Worm (Caenorhabditis elegans) whole organism, early embryonic: ENCODE data around the gene gid-7.

Experiments
- B0310.2 ChIP-seq: sonication (generic microtip); optimal IDR thresholded peaks from 2 replicates; lab custom pipeline; 2016; ENCODE audit warnings: mild to moderate bottlenecking, missing genetic modification characterization, missing compliant biosample characterization
- F13C5.2 ChIP-seq: sonication (generic microtip); optimal IDR thresholded peaks from 2 replicates; lab custom pipeline; 2017; ENCODE audit warnings: mild to moderate bottlenecking, missing genetic modification characterization, inconsistent platforms, missing compliant biosample characterization
- aly-1 ChIP-seq: sonication (generic microtip); optimal IDR thresholded peaks from 2 replicates; lab custom pipeline; 2016; ENCODE audit warnings: missing genetic modification characterization, missing compliant biosample characterization
- ama-1 ChIP-seq: fragments of 150-350 bp; optimal IDR thresholded peaks from 2 replicates; lab custom pipeline; 2014
- ceh-13 ChIP-seq: fragments of 200-800 bp; sonication (Bioruptor generic); optimal IDR thresholded peaks from 2 replicates; lab custom pipeline; 2018; ENCODE audit warnings: mild to moderate bottlenecking, missing genetic modification characterization, missing compliant biosample characterization
- ceh-36 ChIP-seq: sonication (generic microtip); optimal IDR thresholded peaks from 2 replicates; lab custom pipeline; 2016; ENCODE audit warnings: missing genetic modification characterization, inconsistent platforms, missing compliant biosample characterization
- flt-1 ChIP-seq: fragments of 200-800 bp; sonication (Bioruptor generic); IDR thresholded peaks from 2 replicates; pipeline ENCODE4 v1.3.6; 2022; ENCODE audit warnings: missing genetic modification characterization, missing compliant biosample characterization
- hnd-1 ChIP-seq: sonication (generic microtip); optimal IDR thresholded peaks from 2 replicates; lab custom pipeline; 2016; ENCODE audit warnings: missing genetic modification characterization, missing compliant biosample characterization
- pes-1 ChIP-seq: fragments of 200-800 bp; sonication (Bioruptor generic); IDR thresholded peaks from 2 replicates; pipeline ENCODE4 v1.3.6; 2022; ENCODE audit warnings: missing genetic modification reagents, missing genetic modification characterization, missing compliant biosample characterization
- scrt-1 ChIP-seq: fragments of 200-800 bp; sonication (Bioruptor generic); IDR thresholded peaks from 2 replicates; pipeline ENCODE4 v1.3.6; 2022; ENCODE audit warnings: missing genetic modification characterization, missing compliant biosample characterization
- sea-1 ChIP-seq: fragments of 200-800 bp; sonication (Bioruptor generic); conservative IDR thresholded peaks from 2 replicates; pipeline ENCODE4 v1.3.6; 2022; ENCODE audit warnings: missing genetic modification characterization, missing compliant biosample characterization
- tbx-11 ChIP-seq: fragments of 200-800 bp; sonication (Bioruptor generic); IDR thresholded peaks from 2 replicates; pipeline ENCODE4 v1.3.6; 2022; ENCODE audit warnings: missing genetic modification characterization, missing compliant biosample characterization

ce11 chrV:3714750-3715149 is 42.1 kb downstream of the gid-7 start:
- TF ChIP-seq ceh-36 (tag; lab: Kevin White, UChicago) (no peak), ama-1 (lab: Kevin White, UChicago) (no peak), B0310.2 (tag; lab: Kevin White, UChicago) (no peak), ceh-13 (no peak), scrt-1 (GFP tag; lab: Robert Waterston, UW) (no peak), aly-1 (tag; lab: Kevin White, UChicago) (no peak), flt-1 (no peak), pes-1 (GFP tag; lab: Robert Waterston, UW) (no peak), sea-1 (no peak), hnd-1 (tag; lab: Kevin White, UChicago) (no peak), tbx-11 (GFP tag; lab: Robert Waterston, UW) (no peak), F13C5.2 (tag; lab: Kevin White, UChicago) (no peak)
